Worm (Caenorhabditis elegans) whole organism, L2 larva: ENCODE measurements around the gene nrde-1.

ENCODE experiments used
- C34F6.9 ChIP-seq: fragments of 150-350 bp; optimal IDR thresholded peaks from 2 replicates; lab custom pipeline; 2014; ENCODE audit warnings: missing biosample characterization, missing genetic modification characterization
- F13H6.1 ChIP-seq: sonication (generic microtip); optimal IDR thresholded peaks from 2 replicates; lab custom pipeline; 2016; ENCODE audit warnings: missing genetic modification characterization, missing compliant biosample characterization
- R02D3.7 ChIP-seq: fragments of 150-350 bp; optimal IDR thresholded peaks from 2 replicates; lab custom pipeline; 2014; ENCODE audit warnings: missing biosample characterization, missing genetic modification characterization
- Y55F3AM.14 ChIP-seq: fragments of 200-800 bp; sonication (Bioruptor generic); optimal IDR thresholded peaks from 2 replicates; lab custom pipeline; 2018; ENCODE audit warnings: mild to moderate bottlenecking, missing genetic modification characterization, missing compliant biosample characterization
- ZK546.5 ChIP-seq: sonication (generic microtip); optimal IDR thresholded peaks from 2 replicates; lab custom pipeline; 2017; ENCODE audit warnings: missing biosample characterization, missing genetic modification characterization
- alr-1 ChIP-seq: fragments of 150-350 bp; optimal IDR thresholded peaks from 2 replicates; lab custom pipeline; 2014; ENCODE audit warnings: missing biosample characterization, missing genetic modification characterization
- aly-2 ChIP-seq: fragments of 150-350 bp; optimal IDR thresholded peaks from 2 replicates; lab custom pipeline; 2014; ENCODE audit warnings: missing biosample characterization, missing genetic modification characterization
- ama-1 ChIP-seq: fragments of 150-350 bp; optimal IDR thresholded peaks from 2 replicates; lab custom pipeline; 2018; ENCODE audit warnings: inconsistent platforms
- blmp-1 ChIP-seq: sonication (generic microtip); optimal IDR thresholded peaks from 2 replicates; lab custom pipeline; 2017; ENCODE audit warnings: missing genetic modification characterization, mild to moderate bottlenecking, missing compliant biosample characterization, antibody characterized with exemption, moderate library complexity; ENCODE audit not compliant: insufficient read depth
- ceh-16 ChIP-seq: fragments of 150-350 bp; optimal IDR thresholded peaks from 2 replicates; lab custom pipeline; 2014; ENCODE audit warnings: missing biosample characterization, missing genetic modification characterization
- ceh-82 ChIP-seq: fragments of 150-350 bp; optimal IDR thresholded peaks from 2 replicates; lab custom pipeline; 2014; ENCODE audit warnings: missing biosample characterization, missing genetic modification characterization
- crh-2 ChIP-seq: sonication (generic microtip); optimal IDR thresholded peaks from 2 replicates; lab custom pipeline; 2017; ENCODE audit warnings: missing biosample characterization, missing genetic modification characterization
- dmd-4 ChIP-seq: sonication (generic microtip); optimal IDR thresholded peaks from 2 replicates; lab custom pipeline; 2017; ENCODE audit warnings: missing biosample characterization, missing genetic modification characterization
- egl-27 ChIP-seq: sonication (generic microtip); optimal IDR thresholded peaks from 3 replicates; lab custom pipeline; 2017; ENCODE audit warnings: missing biosample characterization, missing genetic modification reagents, missing genetic modification characterization
- elt-1 ChIP-seq: fragments of 150-350 bp; optimal IDR thresholded peaks from 2 replicates; lab custom pipeline; 2014; ENCODE audit warnings: missing biosample characterization, missing genetic modification characterization
- elt-3 ChIP-seq: sonication (generic microtip); optimal IDR thresholded peaks from 2 replicates; lab custom pipeline; 2017; ENCODE audit warnings: missing biosample characterization, missing genetic modification characterization
- fos-1 ChIP-seq: fragments of 150-350 bp; optimal IDR thresholded peaks from 2 replicates; lab custom pipeline; 2014; ENCODE audit warnings: missing biosample characterization, missing genetic modification characterization
- gmeb-1 ChIP-seq: fragments of 150-350 bp; optimal IDR thresholded peaks from 2 replicates; lab custom pipeline; 2014; ENCODE audit warnings: missing biosample characterization, missing genetic modification characterization
- lin-11 ChIP-seq: fragments of 150-350 bp; sonication (generic microtip); optimal IDR thresholded peaks from 2 replicates; lab custom pipeline; 2014; ENCODE audit warnings: missing biosample characterization, missing genetic modification characterization, inconsistent platforms, mixed read lengths
- lin-13 ChIP-seq: fragments of 150-350 bp; optimal IDR thresholded peaks from 2 replicates; lab custom pipeline; 2014; ENCODE audit warnings: missing biosample characterization, missing genetic modification reagents, missing genetic modification characterization
- lin-39 ChIP-seq: fragments of 150-350 bp; optimal IDR thresholded peaks from 2 replicates; lab custom pipeline; 2014; ENCODE audit warnings: missing biosample characterization, missing genetic modification reagents, missing genetic modification characterization
- lsy-2 ChIP-seq, 2 experiments: fragments of 150-350 bp in 1 of 2; sonication (generic microtip) in 1 of 2; optimal IDR thresholded peaks; 2 replicates each; lab custom pipeline; 2014 to 2017; ENCODE audit warnings: missing biosample characterization in 2 of 2, missing genetic modification characterization in 2 of 2
- mab-5 ChIP-seq: fragments of 150-350 bp; optimal IDR thresholded peaks from 2 replicates; lab custom pipeline; 2014; ENCODE audit warnings: missing biosample characterization, missing genetic modification characterization
- mbf-1 ChIP-seq: sonication (generic microtip); optimal IDR thresholded peaks from 2 replicates; lab custom pipeline; 2017; ENCODE audit warnings: missing biosample characterization, missing genetic modification characterization
- mdl-1 ChIP-seq, 2 experiments: fragments of 150-350 bp in 1 of 2; sonication (generic microtip) in 1 of 2; optimal IDR thresholded peaks; 2 replicates each; lab custom pipeline; 2017; ENCODE audit warnings: missing biosample characterization in 2 of 2, missing genetic modification characterization in 2 of 2
- nhr-10 ChIP-seq: sonication (generic microtip); optimal IDR thresholded peaks from 2 replicates; lab custom pipeline; 2017; ENCODE audit warnings: missing biosample characterization, missing genetic modification characterization
- nhr-11 ChIP-seq: fragments of 150-350 bp; optimal IDR thresholded peaks from 2 replicates; lab custom pipeline; 2014; ENCODE audit warnings: missing biosample characterization, missing genetic modification characterization
- nhr-12 ChIP-seq: fragments of 150-350 bp; optimal IDR thresholded peaks from 2 replicates; lab custom pipeline; 2014; ENCODE audit warnings: missing biosample characterization, missing genetic modification characterization
- nhr-129 ChIP-seq: fragments of 150-350 bp; optimal IDR thresholded peaks from 2 replicates; lab custom pipeline; 2014; ENCODE audit warnings: missing biosample characterization, missing genetic modification characterization
- nhr-21 ChIP-seq: fragments of 150-350 bp; optimal IDR thresholded peaks from 2 replicates; lab custom pipeline; 2014; ENCODE audit warnings: missing biosample characterization, missing genetic modification characterization
- nhr-23 ChIP-seq: fragments of 150-350 bp; optimal IDR thresholded peaks from 2 replicates; lab custom pipeline; 2014; ENCODE audit warnings: missing biosample characterization, missing genetic modification reagents, missing genetic modification characterization
- nhr-237 ChIP-seq: fragments of 150-350 bp; optimal IDR thresholded peaks from 2 replicates; lab custom pipeline; 2014; ENCODE audit warnings: missing biosample characterization, missing genetic modification characterization
- nhr-25 ChIP-seq: fragments of 150-350 bp; sonication (generic microtip); optimal IDR thresholded peaks from 3 replicates; lab custom pipeline; 2014; ENCODE audit warnings: missing biosample characterization, missing genetic modification characterization
- nhr-6 ChIP-seq: fragments of 150-350 bp; optimal IDR thresholded peaks from 2 replicates; lab custom pipeline; 2014; ENCODE audit warnings: missing biosample characterization, missing genetic modification characterization
- nhr-77 ChIP-seq: fragments of 150-350 bp; optimal IDR thresholded peaks from 2 replicates; lab custom pipeline; 2014; ENCODE audit warnings: missing biosample characterization, missing genetic modification characterization
- peb-1 ChIP-seq: fragments of 150-350 bp; optimal IDR thresholded peaks from 2 replicates; lab custom pipeline; 2014; ENCODE audit warnings: missing biosample characterization, missing genetic modification characterization
- sem-4 ChIP-seq: fragments of 150-350 bp; optimal IDR thresholded peaks from 2 replicates; lab custom pipeline; 2014; ENCODE audit warnings: missing biosample characterization, missing genetic modification reagents, missing genetic modification characterization
- skn-1 ChIP-seq: sonication (generic microtip); optimal IDR thresholded peaks from 2 replicates; lab custom pipeline; 2017; ENCODE audit warnings: missing biosample characterization, missing genetic modification characterization
- sma-3 ChIP-seq: sonication (generic microtip); optimal IDR thresholded peaks from 2 replicates; lab custom pipeline; 2016; ENCODE audit warnings: missing genetic modification reagents, missing genetic modification characterization, missing compliant biosample characterization
- sma-9 ChIP-seq, 2 experiments: fragments of 150-350 bp in 1 of 2; sonication (generic microtip) in 1 of 2; optimal IDR thresholded peaks; 2 replicates each; lab custom pipeline; 2014 to 2016; ENCODE audit warnings: missing genetic modification characterization in 2 of 2, mild to moderate bottlenecking in 1 of 2, missing biosample characterization in 1 of 2, missing compliant biosample characterization in 1 of 2, missing genetic modification reagents in 1 of 2, moderate library complexity in 1 of 2
- snpc-4 ChIP-seq: fragments of 150-350 bp; optimal IDR thresholded peaks from 2 replicates; lab custom pipeline; 2014; ENCODE audit warnings: missing biosample characterization, missing genetic modification characterization
- unc-39 ChIP-seq: fragments of 150-350 bp; optimal IDR thresholded peaks from 2 replicates; lab custom pipeline; 2014; ENCODE audit warnings: missing biosample characterization, missing genetic modification characterization
- unc-55 ChIP-seq: fragments of 150-350 bp; sonication (generic microtip); optimal IDR thresholded peaks from 3 replicates; lab custom pipeline; 2014; ENCODE audit warnings: missing biosample characterization, missing genetic modification reagents, missing genetic modification characterization
- unc-62 ChIP-seq: fragments of 150-350 bp; optimal IDR thresholded peaks from 2 replicates; lab custom pipeline; 2014; ENCODE audit warnings: missing biosample characterization, missing genetic modification reagents, missing genetic modification characterization
- zag-1 ChIP-seq: fragments of 150-350 bp; optimal IDR thresholded peaks from 2 replicates; lab custom pipeline; 2014; ENCODE audit warnings: missing biosample characterization, missing genetic modification characterization
- ztf-1 ChIP-seq: fragments of 200-800 bp; sonication (Bioruptor generic); conservative IDR thresholded peaks from 2 replicates; pipeline ENCODE4 v1.3.6; 2022; ENCODE audit warnings: missing genetic modification characterization, missing compliant biosample characterization
- ztf-11 ChIP-seq: sonication (generic microtip); optimal IDR thresholded peaks from 2 replicates; lab custom pipeline; 2017; ENCODE audit warnings: missing biosample characterization, missing genetic modification characterization
- ztf-4 ChIP-seq: fragments of 150-350 bp; optimal IDR thresholded peaks from 2 replicates; lab custom pipeline; 2014; ENCODE audit warnings: missing biosample characterization, missing genetic modification characterization

The nrde-1 gene

ce11 chrIII:3701411-3702310 is 11.6 kb upstream of the nrde-1 start, which contains the start of the genes pdi-1 and C14B1.2:
TSS of gene pdi-1 (minus strand) at chrIII:3701461.
TSS of gene C14B1.2 (plus strand) at chrIII:3702260.
- no peak for TF ChIP-seq ztf-1 (GFP tag; lab: Robert Waterston, UW)
- TF ChIP-seq lin-13 (GFP tag; lab: Kevin White, UChicago), result no peak
- TF ChIP-seq ama-1 (lab: Kevin White, UChicago), result no peak
- TF ChIP-seq nhr-12, result no peak
- TF ChIP-seq unc-55 (GFP tag; lab: Kevin White, UChicago), result peak; percentile 21
- TF ChIP-seq nhr-11, result no peak
- no peak for TF ChIP-seq alr-1
- peak; percentile 17 for TF ChIP-seq blmp-1 (tag; lab: Kevin White, UChicago)
- peak; percentile 25 for TF ChIP-seq F13H6.1 (tag; lab: Kevin White, UChicago)
- TF ChIP-seq mab-5, result no peak
- TF ChIP-seq ZK546.5 (tag; lab: Kevin White, UChicago), result no peak
- no peak for TF ChIP-seq nhr-10 (tag; lab: Kevin White, UChicago)
- TF ChIP-seq elt-3, result no peak
- TF ChIP-seq C34F6.9 (tag; lab: Kevin White, UChicago), result peak; percentile 64
- peak; percentile 30 for TF ChIP-seq sma-3 (GFP tag; lab: Kevin White, UChicago)
- TF ChIP-seq ceh-16, result no peak
- TF ChIP-seq sma-9 (GFP tag; optimal IDR thresholded peaks at IDR 0.05; lab: Kevin White, UChicago), result peak; percentile 11
- no peak for TF ChIP-seq sma-9 (tag; optimal IDR thresholded peaks at IDR 0.05; lab: Kevin White, UChicago)
- TF ChIP-seq nhr-129 (tag; lab: Kevin White, UChicago), result peak; percentile 57
- no peak for TF ChIP-seq unc-39 (tag; lab: Kevin White, UChicago)
- TF ChIP-seq egl-27, result no peak
- no peak for TF ChIP-seq ztf-11 (tag; lab: Kevin White, UChicago)
- no peak for TF ChIP-seq lin-39 (tag; lab: Kevin White, UChicago)
- TF ChIP-seq R02D3.7 (tag; lab: Kevin White, UChicago), result no peak
- TF ChIP-seq nhr-237, result no peak
- TF ChIP-seq skn-1 (tag; lab: Kevin White, UChicago), result peak; percentile 6
- no peak for TF ChIP-seq peb-1 (tag; lab: Kevin White, UChicago)
- no peak for TF ChIP-seq ceh-82 (tag; lab: Kevin White, UChicago)
- TF ChIP-seq nhr-23 (tag; lab: Kevin White, UChicago), result no peak
- TF ChIP-seq ztf-4 (tag; lab: Kevin White, UChicago), result no peak
- TF ChIP-seq unc-62 (GFP tag; lab: Kevin White, UChicago), result no peak
- TF ChIP-seq elt-1 (tag; lab: Kevin White, UChicago), result no peak
- TF ChIP-seq lin-11, result no peak
- TF ChIP-seq mdl-1 (tag; optimal IDR thresholded peaks at IDR 0.05; lab: Kevin White, UChicago), result peak; percentile 28 to 62
- TF ChIP-seq aly-2 (tag; lab: Kevin White, UChicago), result no peak
- TF ChIP-seq zag-1 (tag; lab: Kevin White, UChicago), result no peak
- no peak for TF ChIP-seq snpc-4 (tag; lab: Kevin White, UChicago)
- peak in 1 of 2 experiments; percentile 33 for TF ChIP-seq lsy-2 (tag; optimal IDR thresholded peaks at IDR 0.05; lab: Kevin White, UChicago)
- no peak for TF ChIP-seq sem-4
- peak; percentile 92 for TF ChIP-seq crh-2 (tag; lab: Kevin White, UChicago)
- TF ChIP-seq nhr-21 (tag; lab: Kevin White, UChicago), result peak; percentile 35
- no peak for TF ChIP-seq nhr-6 (tag; lab: Kevin White, UChicago)
- TF ChIP-seq nhr-25 (tag; lab: Kevin White, UChicago), result peak; percentile 10
- no peak for TF ChIP-seq dmd-4 (tag; lab: Kevin White, UChicago)
- TF ChIP-seq nhr-77 (tag; lab: Kevin White, UChicago), result no peak
- no peak for TF ChIP-seq Y55F3AM.14
- peak; percentile 87 for TF ChIP-seq fos-1 (tag; lab: Kevin White, UChicago)
- TF ChIP-seq mbf-1 (tag; lab: Kevin White, UChicago), result no peak
- TF ChIP-seq gmeb-1 (tag; lab: Kevin White, UChicago), result no peak
